Worm (Caenorhabditis elegans) whole organism, mixed stage, embryonic: ENCODE measurements around the gene abu-10.

Experiments
- M03D4.4 ChIP-seq: sonication (generic microtip); optimal IDR thresholded peaks from 2 replicates; lab custom pipeline; 2017; ENCODE audit warnings: mild to moderate bottlenecking, missing genetic modification characterization, missing compliant biosample characterization
- bed-3 ChIP-seq: fragments of 200-800 bp; sonication (Bioruptor generic); optimal IDR thresholded peaks from 3 replicates; lab custom pipeline; 2018; ENCODE audit warnings: mild to moderate bottlenecking, missing genetic modification characterization, moderate library complexity, missing compliant biosample characterization
- blmp-1 ChIP-seq: fragments of 150-350 bp; optimal IDR thresholded peaks from 2 replicates; lab custom pipeline; 2014; ENCODE audit warnings: missing biosample characterization, missing genetic modification characterization
- ceh-39 ChIP-seq: fragments of 150-350 bp; optimal IDR thresholded peaks from 2 replicates; lab custom pipeline; 2014; ENCODE audit warnings: missing biosample characterization, missing genetic modification characterization
- ceh-43 ChIP-seq: fragments of 200-800 bp; sonication (Bioruptor generic); optimal IDR thresholded peaks from 2 replicates; lab custom pipeline; 2018; ENCODE audit warnings: mild to moderate bottlenecking, missing genetic modification characterization, moderate library complexity, missing compliant biosample characterization
- ceh-83 ChIP-seq: fragments of 200-800 bp; sonication (Bioruptor generic); optimal IDR thresholded peaks from 2 replicates; lab custom pipeline; 2018; ENCODE audit warnings: mild to moderate bottlenecking, missing genetic modification characterization, missing compliant biosample characterization
- ces-1 ChIP-seq: fragments of 150-350 bp; optimal IDR thresholded peaks from 2 replicates; lab custom pipeline; 2014; ENCODE audit warnings: missing biosample characterization, missing genetic modification reagents, missing genetic modification characterization
- cnd-1 ChIP-seq: fragments of 200-800 bp; sonication (Bioruptor generic); optimal IDR thresholded peaks from 2 replicates; lab custom pipeline; 2018; ENCODE audit warnings: mild to moderate bottlenecking, missing genetic modification characterization, missing compliant biosample characterization
- drap-1 ChIP-seq: fragments of 200-800 bp; sonication (Bioruptor generic); optimal IDR thresholded peaks from 3 replicates; lab custom pipeline; 2018; ENCODE audit warnings: mild to moderate bottlenecking, missing genetic modification characterization, missing compliant biosample characterization
- elt-1 ChIP-seq: sonication (generic microtip); optimal IDR thresholded peaks from 2 replicates; lab custom pipeline; 2017; ENCODE audit warnings: missing genetic modification characterization, mild to moderate bottlenecking, missing compliant biosample characterization, antibody characterized with exemption, moderate library complexity, borderline replicate concordance; ENCODE audit not compliant: insufficient read depth
- elt-3 ChIP-seq: fragments of 150-350 bp; optimal IDR thresholded peaks from 2 replicates; lab custom pipeline; 2014; ENCODE audit warnings: missing biosample characterization, missing genetic modification characterization
- flh-1 ChIP-seq: fragments of 200-800 bp; sonication (Bioruptor generic); optimal IDR thresholded peaks from 2 replicates; lab custom pipeline; 2018; ENCODE audit warnings: mild to moderate bottlenecking, missing genetic modification characterization, moderate library complexity, missing compliant biosample characterization
- ham-2 ChIP-seq: fragments of 200-800 bp; sonication (Bioruptor generic); optimal IDR thresholded peaks from 2 replicates; lab custom pipeline; 2018; ENCODE audit warnings: mild to moderate bottlenecking, missing genetic modification characterization, missing compliant biosample characterization
- hlh-1 ChIP-seq: fragments of 150-350 bp; optimal IDR thresholded peaks from 2 replicates; lab custom pipeline; 2014; ENCODE audit warnings: missing biosample characterization, missing genetic modification reagents, missing genetic modification characterization
- lin-13 ChIP-seq: fragments of 150-350 bp; optimal IDR thresholded peaks from 2 replicates; lab custom pipeline; 2014; ENCODE audit warnings: missing biosample characterization, missing genetic modification characterization
- lin-32 ChIP-seq: fragments of 200-800 bp; sonication (Bioruptor generic); optimal IDR thresholded peaks from 2 replicates; lab custom pipeline; 2018; ENCODE audit warnings: mild to moderate bottlenecking, missing genetic modification characterization, missing compliant biosample characterization
- lsy-2 ChIP-seq: fragments of 150-350 bp; optimal IDR thresholded peaks from 2 replicates; lab custom pipeline; 2014; ENCODE audit warnings: missing biosample characterization, missing genetic modification characterization
- mab-5 ChIP-seq: fragments of 150-350 bp; optimal IDR thresholded peaks from 2 replicates; lab custom pipeline; 2014; ENCODE audit warnings: missing biosample characterization, missing genetic modification characterization
- mep-1 ChIP-seq: fragments of 150-350 bp; optimal IDR thresholded peaks from 2 replicates; lab custom pipeline; 2017; ENCODE audit warnings: missing biosample characterization, missing genetic modification reagents, missing genetic modification characterization, inconsistent platforms
- mls-2 ChIP-seq: sonication (generic microtip); optimal IDR thresholded peaks from 2 replicates; lab custom pipeline; 2016; ENCODE audit warnings: mild to moderate bottlenecking, missing genetic modification characterization, moderate library complexity, missing compliant biosample characterization
- nhr-12 ChIP-seq: fragments of 150-350 bp; optimal IDR thresholded peaks from 2 replicates; lab custom pipeline; 2014; ENCODE audit warnings: missing biosample characterization, missing genetic modification characterization
- nhr-237 ChIP-seq: fragments of 150-350 bp; optimal IDR thresholded peaks from 2 replicates; lab custom pipeline; 2014; ENCODE audit warnings: missing biosample characterization, missing genetic modification characterization
- nhr-28 ChIP-seq: fragments of 150-350 bp; optimal IDR thresholded peaks from 2 replicates; lab custom pipeline; 2014; ENCODE audit warnings: missing biosample characterization, missing genetic modification characterization
- nhr-76 ChIP-seq: sonication (generic microtip); optimal IDR thresholded peaks from 2 replicates; lab custom pipeline; 2017; ENCODE audit warnings: missing biosample characterization, missing genetic modification characterization
- pha-4 ChIP-seq: fragments of 150-350 bp; optimal IDR thresholded peaks from 2 replicates; lab custom pipeline; 2018; ENCODE audit warnings: missing biosample characterization, missing genetic modification reagents, missing genetic modification characterization
- sem-2 ChIP-seq: fragments of 200-800 bp; sonication (Bioruptor generic); optimal IDR thresholded peaks from 2 replicates; lab custom pipeline; 2018; ENCODE audit warnings: mild to moderate bottlenecking, missing genetic modification characterization, missing compliant biosample characterization
- snpc-4 ChIP-seq: fragments of 150-350 bp; optimal IDR thresholded peaks from 2 replicates; lab custom pipeline; 2014; ENCODE audit warnings: missing biosample characterization, missing genetic modification characterization
- sptf-1 ChIP-seq: sonication (generic microtip); optimal IDR thresholded peaks from 2 replicates; lab custom pipeline; 2017; ENCODE audit warnings: mild to moderate bottlenecking, missing genetic modification characterization, moderate library complexity, missing compliant biosample characterization
- tbx-8 ChIP-seq: fragments of 200-800 bp; sonication (Bioruptor generic); optimal IDR thresholded peaks from 2 replicates; lab custom pipeline; 2018; ENCODE audit warnings: mild to moderate bottlenecking, missing genetic modification characterization, moderate library complexity, missing compliant biosample characterization
- unc-120 ChIP-seq: sonication (generic microtip); optimal IDR thresholded peaks from 2 replicates; lab custom pipeline; 2017; ENCODE audit warnings: missing genetic modification characterization, missing compliant biosample characterization; ENCODE audit not compliant: poor library complexity, severe bottlenecking
- unc-39 ChIP-seq: fragments of 150-350 bp; optimal IDR thresholded peaks from 2 replicates; lab custom pipeline; 2014; ENCODE audit warnings: missing biosample characterization, missing genetic modification characterization
- unc-62 ChIP-seq: fragments of 150-350 bp; optimal IDR thresholded peaks from 2 replicates; lab custom pipeline; 2014; ENCODE audit warnings: missing biosample characterization, missing genetic modification reagents, missing genetic modification characterization
- zip-8 ChIP-seq: fragments of 150-350 bp; optimal IDR thresholded peaks from 2 replicates; lab custom pipeline; 2014; ENCODE audit warnings: missing biosample characterization, missing genetic modification characterization
- ztf-11 ChIP-seq: fragments of 150-350 bp; optimal IDR thresholded peaks from 2 replicates; lab custom pipeline; 2014; ENCODE audit warnings: missing biosample characterization, missing genetic modification characterization

abu-10 gene

DNA sequence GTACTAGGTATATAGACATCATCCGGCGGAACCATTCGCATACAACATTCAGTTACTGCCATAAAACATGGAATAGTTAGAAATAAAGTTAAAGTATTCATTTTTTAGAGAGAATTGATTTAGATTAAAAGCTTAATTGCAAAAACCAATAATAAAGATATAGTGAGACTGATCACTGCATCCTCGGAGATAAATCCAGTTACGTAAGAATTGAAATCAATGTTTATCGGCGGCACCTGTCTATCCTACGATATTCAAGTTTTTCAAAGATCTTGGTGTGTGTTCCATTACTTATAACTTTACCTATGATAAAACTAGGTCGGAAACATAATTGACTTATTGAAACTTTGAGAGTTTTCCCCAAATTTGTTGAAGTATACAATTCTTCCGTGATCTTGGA is 38.6 kb upstream of the abu-10 start, which contains the start of gene T14G12.6:
Gene T14G12.6, minus strand, starts transcription at position 101 of the 400 bp plus-strand sequence.
- no peak for TF ChIP-seq nhr-76 (tag; lab: Kevin White, UChicago)
- TF ChIP-seq elt-3: peak; percentile 1

ce11 chrX:3759820-3760219 is 38.2 kb upstream of the abu-10 start:
- no peak for TF ChIP-seq lin-32
- TF ChIP-seq mab-5 (tag; lab: Kevin White, UChicago): no peak
- no peak for TF ChIP-seq tbx-8
- TF ChIP-seq nhr-12 (tag; lab: Kevin White, UChicago): no peak
- no peak for TF ChIP-seq nhr-76 (tag; lab: Kevin White, UChicago)
- TF ChIP-seq mls-2 (tag; lab: Kevin White, UChicago): no peak
- TF ChIP-seq hlh-1 (tag; lab: Kevin White, UChicago): no peak
- TF ChIP-seq ceh-83 (GFP tag; lab: Kevin White, UChicago): no peak
- TF ChIP-seq mep-1 (tag; lab: Kevin White, UChicago): no peak
- TF ChIP-seq lsy-2 (tag; lab: Kevin White, UChicago): no peak
- no peak for TF ChIP-seq M03D4.4 (tag; lab: Kevin White, UChicago)
- TF ChIP-seq ham-2: no peak
- TF ChIP-seq unc-62: no peak
- no peak for TF ChIP-seq ztf-11 (tag; lab: Kevin White, UChicago)
- TF ChIP-seq sem-2 (GFP tag; lab: Kevin White, UChicago): no peak
- no peak for TF ChIP-seq lin-13
- TF ChIP-seq, all 35 proteins: peak for 0

DNA sequence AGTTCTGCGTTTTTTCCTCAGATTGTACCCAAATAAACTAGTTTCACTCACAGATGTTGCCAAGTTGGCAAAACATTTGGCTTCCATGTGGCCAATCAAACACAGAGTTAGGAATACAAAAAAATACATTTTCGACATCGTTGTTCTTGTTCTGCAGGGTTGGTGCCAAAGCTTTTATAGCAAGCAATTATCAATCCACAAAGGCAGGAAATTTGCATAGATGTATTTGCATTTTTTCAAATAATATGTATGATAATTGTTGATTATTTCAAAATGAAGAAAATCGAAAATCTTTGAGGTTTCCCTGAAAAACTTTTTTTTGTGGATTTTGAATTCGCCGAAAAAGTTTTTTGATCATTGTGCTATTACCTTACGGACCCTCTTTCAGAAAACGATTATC is 35.6 kb upstream of the abu-10 start, which contains the start of gene T14G12.11:
Gene T14G12.11, minus strand, starts transcription at position 138 of the 400 bp plus-strand sequence.
- TF ChIP-seq ceh-83 (GFP tag; lab: Kevin White, UChicago) (no peak), snpc-4 (no peak), hlh-1 (tag; lab: Kevin White, UChicago) (no peak), ceh-43 (GFP tag; lab: Kevin White, UChicago) (no peak), mab-5 (tag; lab: Kevin White, UChicago) (no peak), flh-1 (GFP tag; lab: Kevin White, UChicago) (no peak), sem-2 (GFP tag; lab: Kevin White, UChicago) (no peak), drap-1 (GFP tag; lab: Kevin White, UChicago) (no peak), mep-1 (tag; lab: Kevin White, UChicago) (no peak), pha-4 (tag; lab: Kevin White, UChicago) (no peak), lin-13 (no peak), nhr-28 (tag; lab: Kevin White, UChicago) (no peak), M03D4.4 (tag; lab: Kevin White, UChicago) (no peak), bed-3 (GFP tag; lab: Kevin White, UChicago) (no peak), ces-1 (no peak), elt-3 (no peak), sptf-1 (tag; lab: Kevin White, UChicago) (no peak), unc-62 (no peak)

DNA sequence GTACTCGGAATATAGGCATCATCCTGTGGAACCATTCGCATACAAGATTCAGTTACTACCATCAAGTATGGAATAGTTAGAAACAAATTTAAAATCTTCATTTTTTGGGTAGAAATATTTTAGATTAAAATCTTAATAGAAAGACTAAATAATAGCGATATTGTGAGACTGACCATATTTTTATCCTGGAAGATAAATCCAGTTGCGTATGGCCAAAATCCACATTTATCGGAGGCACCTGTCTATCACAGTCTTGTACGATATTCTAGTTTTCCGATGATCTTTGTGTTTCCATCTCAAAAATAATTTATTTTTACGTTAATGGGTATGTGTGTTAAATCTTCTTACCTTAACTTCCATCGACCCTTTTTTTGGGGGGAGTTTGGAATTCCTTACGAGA is 33.7 kb upstream of the abu-10 start, which contains the start of gene F47B7.3:
Gene F47B7.3, minus strand, starts transcription at position 101 of the 400 bp plus-strand sequence.
- TF ChIP-seq flh-1 (GFP tag; lab: Kevin White, UChicago) (no peak), lin-13 (no peak), ceh-43 (GFP tag; lab: Kevin White, UChicago) (no peak), zip-8 (tag; lab: Kevin White, UChicago) (no peak), tbx-8 (no peak), ztf-11 (tag; lab: Kevin White, UChicago) (no peak), nhr-237 (tag; lab: Kevin White, UChicago) (no peak), ceh-83 (GFP tag; lab: Kevin White, UChicago) (no peak), hlh-1 (tag; lab: Kevin White, UChicago) (no peak), sptf-1 (tag; lab: Kevin White, UChicago) (no peak)
- TF ChIP-seq, all 35 proteins: peak for 0

DNA sequence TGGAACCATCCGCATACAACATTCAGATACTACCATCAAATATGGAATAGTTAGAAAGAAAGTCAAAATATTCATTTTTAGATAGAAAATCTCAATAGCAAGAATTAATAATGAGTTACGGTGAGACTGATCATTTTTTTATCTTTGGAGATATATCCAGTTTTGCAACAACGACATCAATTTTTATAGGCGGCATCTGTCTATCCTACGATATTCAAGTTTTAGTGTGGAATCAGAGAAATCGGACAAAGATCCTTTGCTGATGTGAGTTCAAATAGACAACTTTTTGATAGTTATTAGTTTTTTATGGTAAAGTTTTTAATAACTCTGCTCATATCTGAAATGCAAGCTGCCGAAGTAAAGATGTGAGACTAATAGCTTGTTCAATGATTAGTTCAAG is 31.4 kb upstream of the abu-10 start, which contains the start of gene F47B7.4:
Gene F47B7.4, minus strand, starts transcription at position 101 of the 400 bp plus-strand sequence.
- TF ChIP-seq unc-120 (tag; lab: Kevin White, UChicago): no peak
- TF ChIP-seq M03D4.4 (tag; lab: Kevin White, UChicago): no peak
- TF ChIP-seq unc-62: no peak

DNA sequence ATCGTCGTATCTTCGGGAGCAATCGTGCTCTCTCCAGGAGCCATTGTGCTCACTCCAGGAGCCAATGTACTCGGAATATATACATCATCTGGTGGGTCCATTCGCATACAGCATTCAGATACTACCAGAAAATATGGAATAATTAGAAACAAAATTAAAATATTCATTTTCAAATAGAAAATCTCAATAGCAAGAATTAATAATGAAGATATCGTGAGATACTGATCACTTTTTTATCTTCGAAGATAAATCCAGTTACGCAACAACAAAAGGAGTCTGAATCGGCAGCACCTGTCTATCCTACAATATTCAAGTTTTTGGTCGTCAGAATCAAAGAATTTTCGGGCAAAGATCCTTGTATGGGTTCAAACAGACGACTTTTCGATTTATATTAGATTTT is 29.3 kb upstream of the abu-10 start, which contains the start of gene F47B7.5:
Gene F47B7.5, minus strand, starts transcription at position 101 of the 400 bp plus-strand sequence.
- TF ChIP-seq sptf-1 (tag; lab: Kevin White, UChicago) (no peak), unc-62 (no peak), ham-2 (no peak), ceh-43 (GFP tag; lab: Kevin White, UChicago) (no peak), elt-1 (tag; lab: Kevin White, UChicago) (no peak), ztf-11 (tag; lab: Kevin White, UChicago) (no peak), cnd-1 (tag; lab: Kevin White, UChicago) (no peak), blmp-1 (no peak), nhr-237 (tag; lab: Kevin White, UChicago) (no peak), ces-1 (no peak), lsy-2 (tag; lab: Kevin White, UChicago) (no peak), nhr-76 (tag; lab: Kevin White, UChicago) (no peak), sem-2 (GFP tag; lab: Kevin White, UChicago) (no peak), pha-4 (tag; lab: Kevin White, UChicago) (no peak), ceh-39 (tag; lab: Kevin White, UChicago) (no peak), drap-1 (GFP tag; lab: Kevin White, UChicago) (no peak), hlh-1 (tag; lab: Kevin White, UChicago) (no peak), mab-5 (tag; lab: Kevin White, UChicago) (no peak), unc-39 (tag; lab: Kevin White, UChicago) (no peak), lin-32 (no peak)
